Fruit fly (Drosophila melanogaster) S2 (cell line): ENCODE data around the gene CG43249.

Experiments
- CG8478 ChIP-seq: fragments of >200 bp; optimal IDR thresholded peaks from 2 replicates; lab custom pipeline; 2018
- CTCF ChIP-seq, 2 experiments: fragments of >200 bp; optimal IDR thresholded peaks; 2 replicates each; lab custom pipeline; 2018

The CG43249 gene

DNA sequence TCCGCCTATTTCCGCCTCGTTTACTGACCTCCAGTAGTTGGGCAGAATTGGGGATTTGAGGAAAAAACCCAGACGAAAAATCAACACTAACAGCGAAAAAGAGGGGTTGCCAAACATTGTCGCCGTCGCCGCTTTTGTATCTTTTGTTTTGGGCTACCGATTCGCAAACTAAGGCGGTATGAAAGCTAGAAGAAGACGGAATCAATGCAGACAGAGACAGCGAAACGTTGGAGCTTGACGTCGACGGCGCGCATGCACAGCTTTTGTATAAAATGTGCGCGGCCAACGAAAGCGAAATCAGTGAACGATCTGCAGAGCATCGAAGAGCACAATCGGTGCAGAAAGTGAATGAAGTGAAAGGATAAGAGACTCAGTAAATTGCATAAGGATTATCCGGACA is 34.6 kb downstream of the CG43249 start, which contains the start of gene CG4998:
CG4998 (plus strand) TSS at position 301 of the 400 bp plus-strand sequence.
- TF ChIP-seq CTCF (optimal IDR thresholded peaks at IDR 0.05; lab: Kevin White, UChicago): no peak
- no peak for TF ChIP-seq CG8478 (lab: Kevin White, UChicago)

DNA sequence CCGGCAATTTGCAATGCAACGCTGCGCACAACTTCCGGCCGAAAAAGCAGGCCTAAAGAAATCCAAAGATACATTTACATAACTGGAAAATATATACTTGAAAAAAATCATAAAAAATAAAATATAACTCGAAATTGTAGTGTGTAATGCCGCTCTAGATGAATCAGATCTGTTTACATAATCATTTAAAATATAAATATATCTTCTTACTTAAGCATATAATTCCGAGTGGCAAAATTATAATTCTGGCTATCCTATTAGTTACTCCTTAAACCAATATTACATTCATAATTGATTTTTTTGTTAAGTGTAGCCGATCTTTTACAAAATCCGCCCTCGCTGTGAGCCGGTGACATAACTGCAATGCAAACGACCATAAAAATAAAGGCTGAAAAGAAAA is 35.4 kb downstream of the CG43249 start:
- TF ChIP-seq CTCF (optimal IDR thresholded peaks at IDR 0.05; lab: Kevin White, UChicago) (no peak), CG8478 (lab: Kevin White, UChicago) (no peak)

- TF ChIP-seq CTCF (optimal IDR thresholded peaks at IDR 0.05; lab: Kevin White, UChicago) (no peak), CG8478 (lab: Kevin White, UChicago) (no peak)
Measured at dm6 chr3L:16339873-16340272, 35.8 kb downstream of the CG43249 start.

DNA sequence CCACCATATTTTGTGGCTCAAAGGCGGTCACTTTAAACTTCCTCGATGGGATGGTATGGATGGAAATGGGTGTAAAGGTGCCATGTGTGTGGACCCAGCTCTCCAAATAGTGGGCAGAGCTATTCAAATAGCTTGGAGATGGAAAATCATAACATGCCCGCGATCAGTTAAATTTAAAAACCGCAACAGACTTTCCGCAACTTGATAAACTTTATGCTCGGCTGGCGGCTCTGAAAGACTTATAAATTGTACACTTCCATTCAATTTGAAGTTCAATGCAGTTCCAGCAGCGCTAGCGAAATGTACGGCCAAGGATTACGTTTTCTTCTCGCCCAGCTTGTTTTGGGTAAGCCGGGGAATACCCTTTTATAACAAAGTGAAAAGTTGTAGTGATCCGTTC is 41.9 kb downstream of the CG43249 start, which contains the start of gene CG33257:
CG33257 (plus strand) TSS at position 301 of the 400 bp plus-strand sequence.
- TF ChIP-seq CG8478 (lab: Kevin White, UChicago) (no peak), CTCF (optimal IDR thresholded peaks at IDR 0.05; lab: Kevin White, UChicago) (no peak)

DNA sequence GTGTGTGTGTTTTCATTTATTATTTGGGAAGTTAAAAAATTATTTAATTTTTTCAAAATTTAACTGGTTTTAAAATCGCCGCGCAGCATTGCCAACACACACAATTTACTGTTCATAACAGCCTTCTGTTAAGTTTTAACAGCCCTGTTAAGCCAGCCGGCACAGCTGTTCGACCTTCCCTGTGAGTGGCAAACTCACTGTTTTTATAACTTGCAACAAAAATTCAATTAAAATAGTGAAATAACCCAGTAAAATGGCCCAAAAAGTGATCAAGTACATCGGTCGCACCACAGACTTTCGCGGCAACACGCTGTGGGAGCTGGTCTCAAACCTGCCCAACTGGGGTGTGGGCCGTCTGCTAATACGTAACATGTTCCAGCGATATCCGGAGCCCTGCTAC is 43.8 kb downstream of the CG43249 start, which contains the start of gene mRpS34:
mRpS34 (plus strand) TSS at position 161 of the 400 bp plus-strand sequence.
- TF ChIP-seq CTCF (optimal IDR thresholded peaks at IDR 0.05; lab: Kevin White, UChicago): no peak
- TF ChIP-seq CG8478 (lab: Kevin White, UChicago): no peak

- TF ChIP-seq CG8478 (lab: Kevin White, UChicago) (no peak), CTCF (optimal IDR thresholded peaks at IDR 0.05; lab: Kevin White, UChicago) (no peak)
Measured at dm6 chr3L:16349686-16350085, 45.6 kb downstream of the CG43249 start.

DNA sequence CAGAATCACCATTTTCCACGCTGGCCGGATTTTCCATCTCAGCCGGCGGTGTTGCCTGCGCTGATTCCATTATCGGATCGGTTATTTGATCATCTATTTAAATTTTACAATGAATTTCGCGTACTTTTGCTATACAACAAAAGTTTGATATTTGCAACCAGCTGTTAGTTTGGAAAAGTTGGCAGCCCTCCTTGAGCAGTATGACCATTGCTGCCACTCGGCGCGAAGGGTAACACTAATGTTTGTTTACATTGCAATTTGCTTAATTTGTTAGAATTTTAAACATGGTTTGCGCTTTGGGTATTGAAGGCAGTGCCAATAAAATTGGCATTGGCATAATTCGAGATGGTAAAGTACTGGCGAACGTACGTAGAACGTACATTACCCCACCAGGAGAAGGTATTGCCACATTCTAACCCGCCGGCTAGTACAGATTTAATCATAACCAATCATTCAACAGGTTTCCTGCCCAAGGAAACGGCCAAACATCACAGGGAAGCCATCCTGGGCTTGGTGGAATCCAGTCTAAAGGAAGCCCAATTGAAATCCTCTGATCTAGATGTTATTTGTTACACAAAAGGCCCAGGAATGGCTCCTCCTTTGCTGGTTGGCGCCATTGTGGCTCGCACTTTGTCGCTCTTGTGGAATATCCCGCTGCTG is 47.8 kb downstream of the CG43249 start, which contains the start of the genes Golgin104 and Tcs3:
Golgin104 (minus strand) TSS at position 182 of the 660 bp plus-strand sequence.
Tcs3 (plus strand) TSS at position 222 of the 660 bp plus-strand sequence.
- TF ChIP-seq CG8478 (lab: Kevin White, UChicago): no peak
- no peak for TF ChIP-seq CTCF (optimal IDR thresholded peaks at IDR 0.05; lab: Kevin White, UChicago)

DNA sequence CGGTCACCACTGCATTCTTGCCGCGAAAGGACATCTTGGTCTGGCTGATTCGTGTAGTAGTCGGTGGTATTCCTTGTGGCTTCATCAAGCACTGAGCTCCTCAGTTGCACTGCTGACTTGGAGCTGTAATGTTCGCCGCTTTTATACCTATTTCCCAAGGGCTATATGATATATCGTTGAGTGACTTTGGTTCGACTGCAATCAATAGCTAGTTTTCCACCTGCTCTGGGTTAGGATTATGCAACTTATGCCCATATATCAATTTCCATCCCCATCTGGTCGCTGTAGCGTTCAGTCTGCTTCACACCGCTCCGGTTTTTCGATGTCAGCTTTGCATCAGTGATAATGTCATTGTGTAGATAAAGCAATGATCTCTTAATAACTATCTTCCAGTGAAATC is 50.1 kb downstream of the CG43249 start, which contains the start of gene Pdh:
Pdh (minus strand) TSS at position 101 of the 400 bp plus-strand sequence.
- TF ChIP-seq CG8478 (lab: Kevin White, UChicago): no peak
- TF ChIP-seq CTCF (optimal IDR thresholded peaks at IDR 0.05; lab: Kevin White, UChicago): no peak
